Worm (Caenorhabditis elegans) whole organism, L1 larva: ENCODE measurements around the gene ssq-3.

Experiments used
- C16A3.4 ChIP-seq: fragments of 150-350 bp; optimal IDR thresholded peaks from 2 replicates; lab custom pipeline; 2014; ENCODE audit warnings: missing biosample characterization, missing genetic modification characterization
- alr-1 ChIP-seq: fragments of 200-800 bp; sonication (Bioruptor generic); optimal IDR thresholded peaks from 2 replicates; lab custom pipeline; 2018; ENCODE audit warnings: borderline replicate concordance, mild to moderate bottlenecking, missing genetic modification characterization, missing compliant biosample characterization
- aly-2 ChIP-seq: fragments of 150-350 bp; optimal IDR thresholded peaks from 2 replicates; lab custom pipeline; 2014; ENCODE audit warnings: missing biosample characterization, missing genetic modification characterization
- ama-1 ChIP-seq: fragments of 150-350 bp; optimal IDR thresholded peaks from 2 replicates; lab custom pipeline; 2014
- blmp-1 ChIP-seq: fragments of 150-350 bp; optimal IDR thresholded peaks from 2 replicates; lab custom pipeline; 2014; ENCODE audit warnings: missing biosample characterization, missing genetic modification characterization
- ceh-63 ChIP-seq: fragments of 200-800 bp; sonication (Bioruptor generic); optimal IDR thresholded peaks from 2 replicates; lab custom pipeline; 2018; ENCODE audit warnings: mild to moderate bottlenecking, missing genetic modification characterization, missing compliant biosample characterization
- ceh-82 ChIP-seq, 3 experiments: fragments of 150-350 bp in 1 of 3; sonication (generic microtip) in 2 of 3; optimal IDR thresholded peaks; 2 replicates each; lab custom pipeline; 2014 to 2017; ENCODE audit warnings: missing biosample characterization in 3 of 3, missing genetic modification characterization in 3 of 3
- dpl-1 ChIP-seq, 3 experiments: fragments of 150-350 bp in 2 of 3; sonication (generic microtip) in 1 of 3; optimal IDR thresholded peaks; 2 replicates each; lab custom pipeline; 2014 to 2017; ENCODE audit warnings: missing biosample characterization in 3 of 3, missing genetic modification characterization in 3 of 3, missing genetic modification reagents in 3 of 3
- dsc-1 ChIP-seq: sonication (generic microtip); optimal IDR thresholded peaks from 2 replicates; lab custom pipeline; 2016; ENCODE audit warnings: mild to moderate bottlenecking, missing genetic modification characterization, missing compliant biosample characterization
- efl-1 ChIP-seq, 4 experiments: fragments of 150-350 bp; optimal IDR thresholded peaks in 3 of 4; peaks in 1 of 4; 1 replicate in 1 of 4; 2 replicates in 3 of 4; lab custom pipeline; 2014; ENCODE audit warnings: missing biosample characterization in 2 of 4, missing genetic modification characterization in 2 of 4, missing genetic modification reagents in 2 of 4
- efl-3 ChIP-seq: fragments of 200-800 bp; sonication (Bioruptor generic); optimal IDR thresholded peaks from 2 replicates; lab custom pipeline; 2018; ENCODE audit warnings: mild to moderate bottlenecking, missing genetic modification characterization, missing compliant biosample characterization
- egl-13 ChIP-seq: sonication (generic microtip); optimal IDR thresholded peaks from 2 replicates; lab custom pipeline; 2016; ENCODE audit warnings: missing genotype, missing genetic modification reagents, missing genetic modification characterization, missing compliant biosample characterization
- elt-2 ChIP-seq: sonication (generic microtip); optimal IDR thresholded peaks from 2 replicates; lab custom pipeline; 2016; ENCODE audit warnings: missing genetic modification characterization, mild to moderate bottlenecking, inconsistent platforms, missing compliant biosample characterization, missing genetic modification reagents
- ets-5 ChIP-seq: fragments of 200-800 bp; sonication (Bioruptor generic); IDR thresholded peaks from 2 replicates; pipeline ENCODE4 v1.3.6; 2022; ENCODE audit warnings: missing genetic modification characterization, missing compliant biosample characterization
- fkh-4 ChIP-seq: sonication (generic microtip); optimal IDR thresholded peaks from 2 replicates; lab custom pipeline; 2016; ENCODE audit warnings: missing compliant biosample characterization, missing genetic modification characterization, borderline replicate concordance
- grh-1 ChIP-seq: fragments of 200-800 bp; sonication (Bioruptor generic); IDR thresholded peaks from 2 replicates; pipeline ENCODE4 v1.3.6; 2022; ENCODE audit warnings: missing genetic modification reagents, missing genetic modification characterization, missing compliant biosample characterization
- jun-1 ChIP-seq: fragments of 150-350 bp; optimal IDR thresholded peaks from 2 replicates; lab custom pipeline; 2014; ENCODE audit warnings: missing biosample characterization, missing genetic modification reagents, missing genetic modification characterization
- lin-13 ChIP-seq: fragments of 150-350 bp; optimal IDR thresholded peaks from 2 replicates; lab custom pipeline; 2014; ENCODE audit warnings: missing biosample characterization, missing genetic modification reagents, missing genetic modification characterization
- lin-14 ChIP-seq: fragments of 200-800 bp; sonication (Bioruptor generic); optimal IDR thresholded peaks from 2 replicates; lab custom pipeline; 2018; ENCODE audit warnings: mild to moderate bottlenecking, missing genetic modification characterization, moderate library complexity, missing compliant biosample characterization
- lin-15B ChIP-seq: fragments of 150-350 bp; sonication (generic microtip); optimal IDR thresholded peaks from 3 replicates; lab custom pipeline; 2014; ENCODE audit warnings: missing biosample characterization, missing genetic modification characterization
- lin-39 ChIP-seq: fragments of 150-350 bp; optimal IDR thresholded peaks from 2 replicates; lab custom pipeline; 2014; ENCODE audit warnings: missing biosample characterization, missing genetic modification reagents, missing genetic modification characterization
- lir-3 ChIP-seq: sonication (generic microtip); optimal IDR thresholded peaks from 2 replicates; lab custom pipeline; 2016; ENCODE audit warnings: mild to moderate bottlenecking, missing genetic modification characterization, moderate library complexity, missing compliant biosample characterization; ENCODE audit not compliant: poor library complexity
- lsy-2 ChIP-seq, 2 experiments: fragments of 150-350 bp; optimal IDR thresholded peaks; 2 replicates each; lab custom pipeline; 2014; ENCODE audit warnings: missing biosample characterization in 2 of 2, missing genetic modification characterization in 2 of 2
- mdl-1 ChIP-seq, 2 experiments: fragments of 150-350 bp; optimal IDR thresholded peaks; 2 replicates each; lab custom pipeline; 2014 to 2017; ENCODE audit warnings: missing biosample characterization in 2 of 2, missing genetic modification characterization in 2 of 2, inconsistent platforms in 1 of 2
- mef-2 ChIP-seq: fragments of 150-350 bp; optimal IDR thresholded peaks from 2 replicates; lab custom pipeline; 2014; ENCODE audit warnings: missing biosample characterization, missing genetic modification characterization
- mep-1 ChIP-seq: fragments of 150-350 bp; optimal IDR thresholded peaks from 2 replicates; lab custom pipeline; 2014; ENCODE audit warnings: missing biosample characterization, missing genetic modification characterization
- nhr-11 ChIP-seq: fragments of 150-350 bp; optimal IDR thresholded peaks from 2 replicates; lab custom pipeline; 2014; ENCODE audit warnings: missing biosample characterization, missing genetic modification characterization
- nhr-12 ChIP-seq: sonication (generic microtip); optimal IDR thresholded peaks from 2 replicates; lab custom pipeline; 2017; ENCODE audit warnings: missing biosample characterization, missing genetic modification characterization
- nhr-19 ChIP-seq: fragments of 200-800 bp; sonication (Bioruptor generic); conservative IDR thresholded peaks from 2 replicates; pipeline ENCODE4 v1.3.6; 2022; ENCODE audit warnings: missing genetic modification characterization, missing compliant biosample characterization
- nhr-20 ChIP-seq: sonication (generic microtip); optimal IDR thresholded peaks from 2 replicates; lab custom pipeline; 2016; ENCODE audit warnings: mild to moderate bottlenecking, missing genetic modification characterization, missing compliant biosample characterization
- nhr-237 ChIP-seq: fragments of 150-350 bp; optimal IDR thresholded peaks from 2 replicates; lab custom pipeline; 2014; ENCODE audit warnings: missing biosample characterization, missing genetic modification characterization
- nhr-28 ChIP-seq: fragments of 150-350 bp; optimal IDR thresholded peaks from 2 replicates; lab custom pipeline; 2014; ENCODE audit warnings: missing biosample characterization, missing genetic modification characterization
- nhr-71 ChIP-seq: sonication (generic microtip); optimal IDR thresholded peaks from 2 replicates; lab custom pipeline; 2016; ENCODE audit warnings: mild to moderate bottlenecking, missing genetic modification characterization, moderate library complexity, missing compliant biosample characterization
- nhr-76 ChIP-seq: sonication (generic microtip); optimal IDR thresholded peaks from 2 replicates; lab custom pipeline; 2017; ENCODE audit warnings: missing biosample characterization, missing genetic modification characterization
- nhr-77 ChIP-seq: fragments of 150-350 bp; optimal IDR thresholded peaks from 2 replicates; lab custom pipeline; 2014; ENCODE audit warnings: missing biosample characterization, missing genetic modification characterization
- nhr-90 ChIP-seq: sonication (generic microtip); optimal IDR thresholded peaks from 2 replicates; lab custom pipeline; 2016; ENCODE audit warnings: mild to moderate bottlenecking, missing genetic modification characterization, missing compliant biosample characterization; ENCODE audit not compliant: poor library complexity
- pag-3 ChIP-seq: sonication (generic microtip); optimal IDR thresholded peaks from 2 replicates; lab custom pipeline; 2017; ENCODE audit warnings: missing genetic modification characterization, mild to moderate bottlenecking, missing compliant biosample characterization, antibody characterized with exemption, borderline replicate concordance; ENCODE audit not compliant: insufficient read depth
- rnt-1 ChIP-seq: sonication (generic microtip); optimal IDR thresholded peaks from 2 replicates; lab custom pipeline; 2016; ENCODE audit warnings: mild to moderate bottlenecking, missing genetic modification characterization, moderate library complexity, missing compliant biosample characterization
- snu-23 ChIP-seq: sonication (generic microtip); optimal IDR thresholded peaks from 2 replicates; lab custom pipeline; 2016; ENCODE audit warnings: missing genetic modification characterization, missing compliant biosample characterization
- swsn-7 ChIP-seq: sonication (generic microtip); optimal IDR thresholded peaks from 2 replicates; lab custom pipeline; 2016; ENCODE audit warnings: missing genetic modification characterization, missing compliant biosample characterization
- unc-130 ChIP-seq: fragments of 150-350 bp; optimal IDR thresholded peaks from 2 replicates; lab custom pipeline; 2017; ENCODE audit warnings: missing biosample characterization, missing genetic modification characterization, inconsistent platforms
- unc-98 ChIP-seq: fragments of 200-800 bp; sonication (Bioruptor generic); IDR thresholded peaks from 2 replicates; pipeline ENCODE4 v1.3.6; 2022; ENCODE audit warnings: missing genetic modification characterization, missing compliant biosample characterization
- xbp-1 ChIP-seq: sonication (generic microtip); optimal IDR thresholded peaks from 2 replicates; lab custom pipeline; 2016; ENCODE audit warnings: missing genetic modification characterization, missing compliant biosample characterization

Gene ssq-3

ce11 chrIV:7096097-7096496, 15.3 kb upstream of the ssq-3 start (continued):
- no peak for TF ChIP-seq snu-23
- peak; percentile 43 for TF ChIP-seq lin-14
- TF ChIP-seq lin-39 (tag; lab: Kevin White, UChicago): peak; percentile 17
- no peak for TF ChIP-seq elt-2 (tag; lab: Kevin White, UChicago)
- 0 out of 2 replicates have a peak, but pooled peaks have one; percentile 10 for TF ChIP-seq nhr-19
- TF ChIP-seq rnt-1 (tag; lab: Kevin White, UChicago): peak; percentile 53
- TF ChIP-seq mdl-1 (tag; optimal IDR thresholded peaks at IDR 0.05; lab: Kevin White, UChicago): no peak
- no peak for TF ChIP-seq ceh-63 (GFP tag; lab: Kevin White, UChicago)
- TF ChIP-seq unc-98 (GFP tag; lab: Robert Waterston, UW): no peak
- TF ChIP-seq unc-130 (tag; lab: Kevin White, UChicago): no peak
- no peak for TF ChIP-seq mef-2
- no peak for TF ChIP-seq ceh-82 (tag; optimal IDR thresholded peaks at IDR 0.05; lab: Kevin White, UChicago)
- no peak for TF ChIP-seq mep-1
- no peak for TF ChIP-seq ets-5 (GFP tag; lab: Robert Waterston, UW)
- no peak for TF ChIP-seq aly-2
- TF ChIP-seq lin-15B: no peak
- no peak for TF ChIP-seq efl-1 (optimal IDR thresholded peaks at IDR 0.05; lab: Kevin White, UChicago)
- no peak for TF ChIP-seq efl-1 (GFP tag; optimal IDR thresholded peaks at IDR 0.05 in 1 of 2; lab: Kevin White, UChicago)
- TF ChIP-seq jun-1 (tag; lab: Kevin White, UChicago): no peak

- no peak for TF ChIP-seq dsc-1 (tag; lab: Kevin White, UChicago)
- no peak for TF ChIP-seq grh-1
- TF ChIP-seq nhr-20 (tag; lab: Kevin White, UChicago): no peak
- TF ChIP-seq jun-1 (tag; lab: Kevin White, UChicago): no peak
- TF ChIP-seq blmp-1: no peak
- TF ChIP-seq nhr-76 (tag; lab: Kevin White, UChicago): no peak
- TF ChIP-seq pag-3: no peak
- no peak for TF ChIP-seq nhr-28 (tag; lab: Kevin White, UChicago)
- no peak for TF ChIP-seq rnt-1 (tag; lab: Kevin White, UChicago)
- TF ChIP-seq lin-13 (GFP tag; lab: Kevin White, UChicago): no peak
- TF ChIP-seq alr-1 (tag; lab: Kevin White, UChicago): no peak
These were observed 14.0 kb upstream of the ssq-3 start for ce11 chrIV:7097450-7097849.

- TF ChIP-seq ama-1 (lab: Kevin White, UChicago) (no peak), nhr-11 (tag; lab: Kevin White, UChicago) (no peak), nhr-90 (tag; lab: Kevin White, UChicago) (no peak), lsy-2 (tag; optimal IDR thresholded peaks at IDR 0.05; lab: Kevin White, UChicago) (peak; percentile 16 to 17), lin-15B (no peak), unc-130 (tag; lab: Kevin White, UChicago) (peak; percentile 25), swsn-7 (tag; lab: Kevin White, UChicago) (no peak), xbp-1 (tag; lab: Kevin White, UChicago) (no peak), nhr-71 (peak; percentile 59), rnt-1 (tag; lab: Kevin White, UChicago) (peak; percentile 58), lin-14 (peak; percentile 74), fkh-4 (tag; lab: Kevin White, UChicago) (no peak), mdl-1 (tag; optimal IDR thresholded peaks at IDR 0.05; lab: Kevin White, UChicago) (no peak), pag-3 (peak; percentile 90), egl-13 (tag; lab: Kevin White, UChicago) (no peak), dsc-1 (tag; lab: Kevin White, UChicago) (peak; percentile 59), C16A3.4 (no peak), nhr-237 (no peak), nhr-19 (peak; percentile 26; the same call in 1 of the 2 replicates), efl-3 (no peak), dpl-1 (GFP tag; optimal IDR thresholded peaks at IDR 0.05; lab: Kevin White, UChicago) (peak in 1 of 3 experiments; percentile 7), nhr-20 (tag; lab: Kevin White, UChicago) (peak; percentile 32), lir-3 (no peak), lin-39 (tag; lab: Kevin White, UChicago) (no peak), snu-23 (peak; percentile 37), nhr-77 (tag; lab: Kevin White, UChicago) (peak; percentile 4), nhr-12 (no peak)
These were observed 12.8 kb upstream of the ssq-3 start, which contains the start of gene ZC477.4 for ce11 chrIV:7098509-7099065. Gene ZC477.4 (minus strand): TSS chrIV:7098784.
